Fruit fly (Drosophila melanogaster): ENCODE results near the gene kumpel.

kumpel gene

dm6 chr3R:25885136-25885535, 21.7 kb upstream of the kumpel start (continued):
- TF ChIP-seq CG10654 (GFP tag; optimal IDR thresholded peaks at IDR 0.05) (no peak), CG10147 (GFP tag; optimal IDR thresholded peaks at IDR 0.05) (no peak), yki (optimal IDR thresholded peaks at IDR 0.05) (no peak), Gsc (GFP tag; IDR thresholded peaks at IDR 0.05) (no peak), CG2129 (GFP tag; IDR thresholded peaks at IDR 0.05; ENCODE audit: partially characterized antibody) (no peak), shn (GFP tag; optimal IDR thresholded peaks at IDR 0.05) (no peak), dm (GFP tag; optimal IDR thresholded peaks at IDR 0.05) (no peak), ab (GFP tag; optimal IDR thresholded peaks at IDR 0.05) (no peak), CG6175 (GFP tag; IDR thresholded peaks at IDR 0.05) (no peak), CG7556 (GFP tag; optimal IDR thresholded peaks at IDR 0.05) (no peak), abd-A (tag; optimal IDR thresholded peaks at IDR 0.05) (no peak), prd (optimal IDR thresholded peaks at IDR 0.05) (no peak), prd (GFP tag; IDR thresholded peaks at IDR 0.05) (no peak), Atf6 (GFP tag; IDR thresholded peaks at IDR 0.05) (no peak), lmd (GFP tag; IDR thresholded peaks at IDR 0.05) (no peak), CG18011 (GFP tag; optimal IDR thresholded peaks at IDR 0.05) (no peak), NC2α (GFP tag; optimal IDR thresholded peaks at IDR 0.05) (no peak), Hr39 (optimal IDR thresholded peaks at IDR 0.05) (no peak), twi (tag; optimal IDR thresholded peaks at IDR 0.05) (peak; percentile 50), CG7963 (GFP tag; IDR thresholded peaks at IDR 0.05; ENCODE audit: partially characterized antibody) (no peak), klu (GFP tag; IDR thresholded peaks at IDR 0.05) (no peak), D19B (GFP tag; optimal IDR thresholded peaks at IDR 0.05) (no peak), Gug (GFP tag; IDR thresholded peaks at IDR 0.05) (no peak), CG11398 (GFP tag; optimal IDR thresholded peaks at IDR 0.05) (peak; percentile 30), CG33213 (GFP tag; optimal IDR thresholded peaks at IDR 0.05) (no peak), trh (GFP tag; optimal IDR thresholded peaks at IDR 0.05) (no peak), MBD-R2 (GFP tag; IDR thresholded peaks at IDR 0.05) (no peak), CG14441 (GFP tag; IDR thresholded peaks at IDR 0.05) (0 out of 2 replicates have a peak, but pooled peaks have one; percentile 19), Hand (GFP tag; optimal IDR thresholded peaks at IDR 0.05) (no peak), fru (optimal IDR thresholded peaks at IDR 0.05) (no peak), CG11093 (GFP tag; IDR thresholded peaks at IDR 0.05) (no peak), nau (GFP tag; optimal IDR thresholded peaks at IDR 0.05) (peak; percentile 66), ERR (GFP tag; optimal IDR thresholded peaks at IDR 0.05) (no peak), Elba2 (GFP tag; optimal IDR thresholded peaks at IDR 0.05) (no peak), CG2116 (GFP tag; optimal IDR thresholded peaks at IDR 0.05) (peak; percentile 1), slou (GFP tag; optimal IDR thresholded peaks at IDR 0.05) (no peak), wor (GFP tag; IDR thresholded peaks at IDR 0.05) (no peak), CG6683 (GFP tag; optimal IDR thresholded peaks at IDR 0.05) (no peak), CG4707 (GFP tag; optimal IDR thresholded peaks at IDR 0.05) (peak; percentile 77), eyg (GFP tag; optimal IDR thresholded peaks at IDR 0.05) (no peak), esg (GFP tag; conservative IDR thresholded peaks at IDR 0.05) (no peak), CG7839 (tag; optimal IDR thresholded peaks at IDR 0.05) (no peak), z (GFP tag; IDR thresholded peaks at IDR 0.05) (no peak), CG4404 (GFP tag; IDR thresholded peaks at IDR 0.05) (no peak), CG32767 (GFP tag; IDR thresholded peaks at IDR 0.05) (no peak), p53 (GFP tag; optimal IDR thresholded peaks at IDR 0.05) (no peak), CG3847 (GFP tag; IDR thresholded peaks at IDR 0.05) (no peak), Atf-2 (GFP tag; optimal IDR thresholded peaks at IDR 0.05) (no peak), CG11247 (GFP tag; IDR thresholded peaks at IDR 0.05) (no peak), CG16815 (GFP tag; optimal IDR thresholded peaks at IDR 0.05) (no peak), CG14667 (GFP tag; IDR thresholded peaks at IDR 0.05) (no peak), Hey (tag; optimal IDR thresholded peaks at IDR 0.05) (peak; percentile 14), CTCF (GFP tag; optimal IDR thresholded peaks at IDR 0.05) (no peak), en (GFP tag; optimal IDR thresholded peaks at IDR 0.05) (no peak), Rfx (GFP tag; IDR thresholded peaks at IDR 0.05) (no peak)

Data from whole organism, embryonic.